Fruit fly (Drosophila melanogaster): Measurements from ENCODE around the gene ssx.

The ssx gene

dm6 chrX:1380350-1381060, 10.1 kb downstream of the ssx start, which contains the start of the genes CG3719 and CG32813 (continued):
- TF ChIP-seq kay (GFP tag; optimal IDR thresholded peaks at IDR 0.05) = peak; percentile 29
- peak; percentile 49 for TF ChIP-seq ind (GFP tag; optimal IDR thresholded peaks at IDR 0.05)
- peak; percentile 39 for TF ChIP-seq Bdp1 (GFP tag; optimal IDR thresholded peaks at IDR 0.05)
- 0 out of 3 replicates have a peak, but pooled peaks have one; percentile 60 for TF ChIP-seq ken (GFP tag; IDR thresholded peaks at IDR 0.05)
- peak; percentile 35; the same call in 1 of the 3 replicates for TF ChIP-seq zfh1 (GFP tag; IDR thresholded peaks at IDR 0.05)
- peak; percentile 25 for TF ChIP-seq phol (tag; optimal IDR thresholded peaks at IDR 0.05)
- TF ChIP-seq GATAe (GFP tag; conservative IDR thresholded peaks at IDR 0.05) = no peak
- TF ChIP-seq gro (GFP tag; optimal IDR thresholded peaks at IDR 0.05) = peak; percentile 32
- TF ChIP-seq CG4360 (GFP tag; IDR thresholded peaks at IDR 0.05) = peak; percentile 95
- TF ChIP-seq Fer3 (tag; optimal IDR thresholded peaks at IDR 0.05) = peak; percentile 0
- TF ChIP-seq Sox100B (GFP tag; optimal IDR thresholded peaks at IDR 0.05) = no peak
- TF ChIP-seq ci (GFP tag; IDR thresholded peaks at IDR 0.05) = peak; percentile 12; the same call in 1 of the 3 replicates
- no peak for TF ChIP-seq CG4854 (GFP tag; optimal IDR thresholded peaks at IDR 0.05)
- TF ChIP-seq Poxn (GFP tag; IDR thresholded peaks at IDR 0.05) = no peak
- peak; percentile 71 for TF ChIP-seq pzg (GFP tag; optimal IDR thresholded peaks at IDR 0.05)
- peak; percentile 31; the same call in 1 of the 2 replicates for TF ChIP-seq Bgb (GFP tag; IDR thresholded peaks at IDR 0.05; ENCODE audit: partially characterized antibody)
- peak; percentile 42 for TF ChIP-seq ems (GFP tag; optimal IDR thresholded peaks at IDR 0.05)
- TF ChIP-seq crp (GFP tag; optimal IDR thresholded peaks at IDR 0.05) = peak in 1 of 2 experiments; percentile 32
- no peak for TF ChIP-seq gem (tag; optimal IDR thresholded peaks at IDR 0.05)
- TF ChIP-seq Ets97D (GFP tag; optimal IDR thresholded peaks at IDR 0.05) = peak; percentile 49
- TF ChIP-seq sisA (GFP tag; IDR thresholded peaks at IDR 0.05) = 0 out of 2 replicates have a peak, but pooled peaks have one; percentile 14
- TF ChIP-seq CG9817 (tag; optimal IDR thresholded peaks at IDR 0.05) = peak; percentile 49
- TF ChIP-seq Max (GFP tag; optimal IDR thresholded peaks at IDR 0.05) = peak; percentile 5
- TF ChIP-seq prd (optimal IDR thresholded peaks at IDR 0.05) = no peak
- TF ChIP-seq prd (GFP tag; IDR thresholded peaks at IDR 0.05) = no peak
- TF ChIP-seq gfzf (GFP tag; optimal IDR thresholded peaks at IDR 0.05) = peak; percentile 20
- peak; percentile 77 for TF ChIP-seq Elba2 (GFP tag; optimal IDR thresholded peaks at IDR 0.05)
- TF ChIP-seq yki (optimal IDR thresholded peaks at IDR 0.05) = no peak
- TF ChIP-seq scrt (GFP tag; optimal IDR thresholded peaks at IDR 0.05) = peak; percentile 89
- TF ChIP-seq CG10543 (GFP tag; optimal IDR thresholded peaks at IDR 0.05) = peak; percentile 60
- peak; percentile 52 for TF ChIP-seq Side (GFP tag; optimal IDR thresholded peaks at IDR 0.05)
- TF ChIP-seq Aef1 (GFP tag; IDR thresholded peaks at IDR 0.05) = peak; percentile 63
- 0 out of 3 replicates have a peak, but pooled peaks have one; percentile 10 for TF ChIP-seq CG6175 (GFP tag; IDR thresholded peaks at IDR 0.05)
- TF ChIP-seq CG3995 (GFP tag; optimal IDR thresholded peaks at IDR 0.05) = peak; percentile 35
- peak; percentile 1 for TF ChIP-seq slou (GFP tag; optimal IDR thresholded peaks at IDR 0.05)
- TF ChIP-seq unpg (GFP tag; optimal IDR thresholded peaks at IDR 0.05) = no peak
- peak; percentile 53 for TF ChIP-seq CG3847 (GFP tag; IDR thresholded peaks at IDR 0.05)
- TF ChIP-seq CG6272 (GFP tag; IDR thresholded peaks at IDR 0.05) = no peak
- no peak for TF ChIP-seq hb (GFP tag; IDR thresholded peaks at IDR 0.05; ENCODE audit: partially characterized antibody)
- peak; percentile 31 for TF ChIP-seq CG17385 (GFP tag; optimal IDR thresholded peaks at IDR 0.05)
- no peak for TF ChIP-seq CG8290 (GFP tag; optimal IDR thresholded peaks at IDR 0.05)
- TF ChIP-seq CG8290 (tag; optimal IDR thresholded peaks at IDR 0.05) = peak in 1 of 2 experiments; percentile 77
- 0 out of 4 replicates have a peak, but pooled peaks have one; percentile 27 for TF ChIP-seq chinmo (GFP tag; IDR thresholded peaks at IDR 0.05; ENCODE audit: partially characterized antibody)
- no peak for TF ChIP-seq Asciz (GFP tag; optimal IDR thresholded peaks at IDR 0.05)
- peak; percentile 65 for TF ChIP-seq NFAT (GFP tag; IDR thresholded peaks at IDR 0.05)
- no peak for TF ChIP-seq CG31388 (GFP tag; optimal IDR thresholded peaks at IDR 0.05)
- TF ChIP-seq B-H1 (GFP tag; IDR thresholded peaks at IDR 0.05) = no peak
- TF ChIP-seq fd96Cb (tag; optimal IDR thresholded peaks at IDR 0.05) = peak; percentile 0
- peak; percentile 2 for TF ChIP-seq Camta (GFP tag; optimal IDR thresholded peaks at IDR 0.05)
- TF ChIP-seq Adf1 (GFP tag; IDR thresholded peaks at IDR 0.05) = 0 out of 2 replicates have a peak, but pooled peaks have one; percentile 21

Measured in whole organism, embryonic.